Worm (Caenorhabditis elegans) whole organism, late embryonic: ENCODE data around the gene unc-17.

Experiments
- fkh-10 ChIP-seq: fragments of 150-350 bp; optimal IDR thresholded peaks from 2 replicates; lab custom pipeline; 2014; ENCODE audit warnings: missing biosample characterization, missing genetic modification reagents, missing genetic modification characterization
- pha-4 ChIP-seq: fragments of 150-350 bp; optimal IDR thresholded peaks from 2 replicates; lab custom pipeline; 2018; ENCODE audit warnings: missing biosample characterization, missing genetic modification reagents, missing genetic modification characterization
- unc-3 ChIP-seq, 2 experiments: fragments of 200-800 bp in 1 of 2; sonication (Bioruptor generic) in 1 of 2; sonication (generic microtip) in 1 of 2; conservative IDR thresholded peaks in 1 of 2; optimal IDR thresholded peaks in 1 of 2; 2 replicates each; pipeline versions ENCODE4 v1.3.6 to Lab custom; 2016 to 2022; ENCODE audit warnings: missing compliant biosample characterization in 2 of 2, missing genetic modification characterization in 2 of 2, missing genetic modification reagents in 1 of 2

- TF ChIP-seq pha-4 (no peak), fkh-10 (GFP tag; lab: Kevin White, UChicago) (no peak), unc-3 (GFP tag; conservative IDR thresholded peaks at IDR 0.05; lab: Robert Waterston, UW) (no peak), unc-3 (tag; optimal IDR thresholded peaks at IDR 0.05; lab: Kevin White, UChicago) (no peak)
These were observed 44.1 kb upstream of the unc-17 start, which contains the start of gene fmil-1 for ce11 chrIV:3668603-3669002.
